Fruit fly (Drosophila melanogaster): ENCODE results near the gene CG12084.
A peak's percentile ranks its signal among the peaks of the same experiment; 100 is the strongest.

Gene CG12084

DNA sequence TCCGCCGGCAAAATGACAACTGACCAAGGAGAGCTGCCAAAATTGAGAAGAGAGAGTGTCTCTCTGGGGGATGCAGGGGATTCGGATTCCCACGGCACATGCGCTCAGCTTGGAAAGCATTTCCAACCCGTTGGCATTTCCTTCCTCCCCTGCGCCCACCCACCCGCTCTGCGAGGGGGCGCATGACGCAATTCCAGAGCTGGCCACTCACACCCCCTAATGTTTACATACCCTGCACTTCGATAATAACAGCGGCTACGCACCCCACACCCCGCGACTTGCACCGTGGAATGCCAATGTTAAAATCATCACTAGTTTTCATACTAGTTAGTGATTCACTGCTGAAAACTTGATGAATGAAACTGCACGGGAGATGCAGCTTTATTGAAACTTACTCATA, 6.9 kb downstream of the CG12084 start, which contains the start of gene stet (continued):
- TF ChIP-seq eyg (GFP tag; optimal IDR thresholded peaks at IDR 0.05) (no peak), zf30C (GFP tag; optimal IDR thresholded peaks at IDR 0.05) (no peak), corto (GFP tag; optimal IDR thresholded peaks at IDR 0.05) (no peak), Sin3A (optimal IDR thresholded peaks at IDR 0.05) (no peak), CG8359 (GFP tag; optimal IDR thresholded peaks at IDR 0.05; ENCODE audit: borderline replicate concordance) (no peak), Hr3 (GFP tag; optimal IDR thresholded peaks at IDR 0.05) (no peak), CG34422 (GFP tag; IDR thresholded peaks at IDR 0.05) (no peak), sob (GFP tag; IDR thresholded peaks at IDR 0.05) (no peak), CG2199 (GFP tag; IDR thresholded peaks at IDR 0.05) (no peak), kni (GFP tag; optimal IDR thresholded peaks at IDR 0.05) (no peak), CG33213 (GFP tag; optimal IDR thresholded peaks at IDR 0.05) (no peak), ham (GFP tag; IDR thresholded peaks at IDR 0.05) (no peak), CG31441 (GFP tag; IDR thresholded peaks at IDR 0.05) (no peak), odd (GFP tag; optimal IDR thresholded peaks at IDR 0.05) (no peak), CG10959 (GFP tag; IDR thresholded peaks at IDR 0.05) (no peak), CG1024 (GFP tag; IDR thresholded peaks at IDR 0.05) (no peak), CG12744 (GFP tag; optimal IDR thresholded peaks at IDR 0.05) (no peak), Six4 (GFP tag; optimal IDR thresholded peaks at IDR 0.05) (no peak), org-1 (GFP tag; optimal IDR thresholded peaks at IDR 0.05) (no peak), CG8478 (optimal IDR thresholded peaks at IDR 0.05) (no peak), CG7987 (GFP tag; optimal IDR thresholded peaks at IDR 0.05) (no peak), insv (GFP tag; optimal IDR thresholded peaks at IDR 0.05) (no peak), Dip3 (GFP tag; optimal IDR thresholded peaks at IDR 0.05) (no peak), Doc2 (GFP tag; IDR thresholded peaks at IDR 0.05) (no peak), en (GFP tag; optimal IDR thresholded peaks at IDR 0.05) (no peak), Sox102F (GFP tag; optimal IDR thresholded peaks at IDR 0.05) (no peak), crol (GFP tag; IDR thresholded peaks at IDR 0.05) (peak; percentile 94), mam (GFP tag; optimal IDR thresholded peaks at IDR 0.05) (no peak), Atf3 (GFP tag; optimal IDR thresholded peaks at IDR 0.05) (no peak), sens-2 (GFP tag; IDR thresholded peaks at IDR 0.05) (no peak), CoRest (tag; optimal IDR thresholded peaks at IDR 0.05) (no peak), pan (optimal IDR thresholded peaks at IDR 0.05) (no peak), pan (GFP tag; optimal IDR thresholded peaks at IDR 0.05 in 1 of 2, IDR thresholded peaks at IDR 0.05 in 1 of 2) (no peak), CG17912 (GFP tag; optimal IDR thresholded peaks at IDR 0.05) (no peak), vnd (GFP tag; IDR thresholded peaks at IDR 0.05; ENCODE audit: partially characterized antibody) (no peak), CG13287 (GFP tag; IDR thresholded peaks at IDR 0.05; ENCODE audit: partially characterized antibody) (no peak), CrebB (tag; optimal IDR thresholded peaks at IDR 0.05) (no peak), maf-S (GFP tag; optimal IDR thresholded peaks at IDR 0.05) (no peak), CG10267 (tag; optimal IDR thresholded peaks at IDR 0.05) (no peak), dmrt99B (tag; optimal IDR thresholded peaks at IDR 0.05) (no peak), bowl (GFP tag; IDR thresholded peaks at IDR 0.05) (no peak), psq (GFP tag; optimal IDR thresholded peaks at IDR 0.05) (no peak), pzg (GFP tag; optimal IDR thresholded peaks at IDR 0.05) (peak; percentile 19), CG11247 (GFP tag; IDR thresholded peaks at IDR 0.05) (no peak), CG14014 (GFP tag; IDR thresholded peaks at IDR 0.05) (no peak), eve (GFP tag; optimal IDR thresholded peaks at IDR 0.05) (no peak), D (optimal IDR thresholded peaks at IDR 0.05) (no peak), D (GFP tag; optimal IDR thresholded peaks at IDR 0.05) (no peak), CG12659 (GFP tag; optimal IDR thresholded peaks at IDR 0.05) (no peak), ttk (GFP tag; IDR thresholded peaks at IDR 0.05) (0 out of 2 replicates have a peak, but pooled peaks have one; percentile 33), tna (GFP tag; IDR thresholded peaks at IDR 0.05; ENCODE audit: partially characterized antibody) (no peak), klu (GFP tag; IDR thresholded peaks at IDR 0.05) (no peak), Fer1 (GFP tag; optimal IDR thresholded peaks at IDR 0.05) (peak; percentile 27), grau (tag; optimal IDR thresholded peaks at IDR 0.05) (no peak)
